Worm (Caenorhabditis elegans) whole organism, young adult: ENCODE results near the gene dtmk-1.

Source experiments
- B0336.3 ChIP-seq: fragments of 200-800 bp; sonication (Bioruptor generic); IDR thresholded peaks from 2 replicates; pipeline ENCODE4 v1.3.6; 2022; ENCODE audit warnings: missing genetic modification characterization, missing compliant biosample characterization
- F49E8.2 ChIP-seq: sonication (generic microtip); optimal IDR thresholded peaks from 3 replicates; lab custom pipeline; 2017; ENCODE audit warnings: missing genetic modification characterization, mild to moderate bottlenecking, missing compliant biosample characterization, antibody characterized with exemption, moderate library complexity; ENCODE audit not compliant: insufficient read depth
- F55B11.4 ChIP-seq: sonication (generic microtip); optimal IDR thresholded peaks from 2 replicates; lab custom pipeline; 2016; ENCODE audit warnings: missing compliant biosample characterization, missing genetic modification characterization, borderline replicate concordance; ENCODE audit not compliant: insufficient read depth
- ekl-4 ChIP-seq: fragments of 200-800 bp; sonication (Bioruptor generic); IDR thresholded peaks from 2 replicates; pipeline ENCODE4 v1.3.6; 2022; ENCODE audit warnings: missing genetic modification reagents, missing genetic modification characterization, missing compliant biosample characterization
- ets-4 ChIP-seq: fragments of 200-800 bp; sonication (Bioruptor generic); optimal IDR thresholded peaks from 2 replicates; lab custom pipeline; 2018; ENCODE audit warnings: mild to moderate bottlenecking, missing genetic modification characterization, missing compliant biosample characterization
- him-1 ChIP-seq: sonication (generic microtip); optimal IDR thresholded peaks from 2 replicates; lab custom pipeline; 2016; ENCODE audit warnings: missing genotype, missing genetic modification reagents, missing genetic modification characterization, missing compliant biosample characterization
- lin-35 ChIP-seq, 3 experiments: fragments of 150-350 bp in 2 of 3; sonication (generic microtip) in 1 of 3; optimal IDR thresholded peaks; 2 replicates each; lab custom pipeline; 2014 to 2018; ENCODE audit warnings: missing biosample characterization in 3 of 3, missing genetic modification characterization in 3 of 3, missing genetic modification reagents in 3 of 3
- nhr-80 ChIP-seq: sonication (generic microtip); optimal IDR thresholded peaks from 2 replicates; lab custom pipeline; 2016; ENCODE audit warnings: missing genetic modification characterization, missing compliant biosample characterization
- pbrm-1 ChIP-seq: fragments of 200-800 bp; sonication (Bioruptor generic); IDR thresholded peaks from 2 replicates; pipeline ENCODE4 v1.3.6; 2022; ENCODE audit warnings: missing genetic modification reagents, missing genetic modification characterization, missing compliant biosample characterization
- pha-4 ChIP-seq: fragments of 150-350 bp; sonication (generic microtip); optimal IDR thresholded peaks from 2 replicates; lab custom pipeline; 2014; ENCODE audit warnings: missing biosample characterization, missing genetic modification reagents, missing genetic modification characterization
- rcor-1 ChIP-seq: fragments of 200-800 bp; sonication (Bioruptor generic); IDR thresholded peaks from 2 replicates; pipeline ENCODE4 v1.3.6; 2022; ENCODE audit warnings: missing genetic modification reagents, missing genetic modification characterization, missing compliant biosample characterization
- snpc-4 ChIP-seq, 5 experiments: fragments of 150-350 bp in 1 of 5; sonication (generic microtip) in 4 of 5; optimal IDR thresholded peaks; 2 replicates each; lab custom pipeline; 2014 to 2018; ENCODE audit warnings: missing genetic modification characterization in 5 of 5, missing biosample characterization in 3 of 5, antibody characterized with exemption in 2 of 5, mild to moderate bottlenecking in 2 of 5, missing compliant biosample characterization in 2 of 5, missing genotype in 2 of 5, moderate library complexity in 2 of 5, missing genetic modification reagents in 1 of 5
- sptf-2 ChIP-seq: fragments of 200-800 bp; sonication (Bioruptor generic); optimal IDR thresholded peaks from 2 replicates; lab custom pipeline; 2018; ENCODE audit warnings: mild to moderate bottlenecking, missing genetic modification characterization, missing compliant biosample characterization
- unc-62 ChIP-seq: fragments of 150-350 bp; optimal IDR thresholded peaks from 2 replicates; lab custom pipeline; 2014; ENCODE audit warnings: missing biosample characterization, missing genetic modification reagents, missing genetic modification characterization

DNA sequence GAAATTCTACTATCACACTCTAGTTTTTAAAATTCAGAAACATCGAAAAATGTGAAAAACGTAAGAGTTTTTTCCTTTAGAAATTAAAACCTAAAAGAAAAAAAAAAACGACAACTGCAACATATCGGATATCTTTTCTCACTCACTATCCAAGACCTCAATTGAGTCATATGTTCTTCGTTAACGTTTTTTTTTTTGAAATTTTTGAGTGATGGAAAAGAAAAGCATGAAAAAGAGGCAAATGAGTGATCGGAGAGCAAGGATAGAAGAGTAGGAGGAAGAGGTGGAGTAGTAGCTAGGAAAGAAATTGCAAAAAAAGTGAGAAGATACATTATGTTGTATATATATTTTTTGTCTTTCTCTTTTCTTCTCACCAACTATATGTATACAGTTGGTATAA is 22.6 kb upstream of the dtmk-1 start:
- TF ChIP-seq rcor-1 (no peak), snpc-4 (GFP tag; optimal IDR thresholded peaks at IDR 0.05; lab: Kevin White, UChicago) (no peak), snpc-4 (tag; optimal IDR thresholded peaks at IDR 0.05; lab: Kevin White, UChicago) (no peak), him-1 (tag; lab: Kevin White, UChicago) (no peak), unc-62 (GFP tag; lab: Kevin White, UChicago) (no peak), sptf-2 (no peak), ets-4 (GFP tag; lab: Kevin White, UChicago) (no peak), nhr-80 (no peak), pha-4 (no peak), pbrm-1 (GFP tag; lab: Robert Waterston, UW) (no peak), F49E8.2 (no peak), lin-35 (GFP tag; optimal IDR thresholded peaks at IDR 0.05; lab: Kevin White, UChicago) (no peak), B0336.3 (GFP tag; lab: Robert Waterston, UW) (no peak), F55B11.4 (tag; lab: Kevin White, UChicago) (no peak), ekl-4 (GFP tag; lab: Robert Waterston, UW) (no peak)
